Fruit fly (Drosophila melanogaster) whole organism, embryonic: Measurements from ENCODE around the gene Paics.

Source experiments
- Ada2b ChIP-seq: fragments of 200-800 bp; sonication (Bioruptor generic); IDR thresholded peaks from 2 replicates; pipeline ENCODE4 v1.3.6; 2022; ENCODE audit warnings: missing biosample characterization, missing genetic modification characterization
- Antp ChIP-seq: fragments of 200-800 bp; sonication (Bioruptor generic); optimal IDR thresholded peaks from 3 replicates; lab custom pipeline; 2016; ENCODE audit warnings: missing biosample characterization, missing genetic modification characterization
- Atf-2 ChIP-seq: fragments of 200-800 bp; sonication (Bioruptor generic); optimal IDR thresholded peaks from 2 replicates; lab custom pipeline; 2016; ENCODE audit warnings: missing biosample characterization, missing genetic modification characterization
- CG10274 ChIP-seq: fragments of 200-800 bp; sonication (Bioruptor generic); optimal IDR thresholded peaks from 3 replicates; lab custom pipeline; 2017; ENCODE audit warnings: missing biosample characterization, mild to moderate bottlenecking, missing genetic modification characterization
- CG10321 ChIP-seq: fragments of 200-800 bp; sonication (Bioruptor generic); IDR thresholded peaks from 2 replicates; pipeline ENCODE4 v1.3.6; 2022; ENCODE audit warnings: missing biosample characterization, missing genetic modification characterization
- CG10366 ChIP-seq: fragments of 200-800 bp; sonication (Bioruptor generic); IDR thresholded peaks from 2 replicates; pipeline ENCODE4 v1.3.6; 2022; ENCODE audit warnings: missing biosample characterization, missing genetic modification characterization
- CG10565 ChIP-seq: fragments of 200-800 bp; sonication (Bioruptor generic); optimal IDR thresholded peaks from 3 replicates; lab custom pipeline; 2016; ENCODE audit warnings: missing biosample characterization, mild to moderate bottlenecking, missing genetic modification characterization
- CG11085 ChIP-seq: fragments of 200-800 bp; sonication (Bioruptor generic); IDR thresholded peaks from 2 replicates; pipeline ENCODE4 v1.3.6; 2022; ENCODE audit warnings: missing biosample characterization, missing genetic modification characterization
- CG11723 ChIP-seq: fragments of 200-800 bp; sonication (Bioruptor generic); optimal IDR thresholded peaks from 2 replicates; lab custom pipeline; 2017; ENCODE audit warnings: missing biosample characterization, mild to moderate bottlenecking, missing genetic modification characterization
- CG14050 ChIP-seq: fragments of 200-800 bp; sonication (Bioruptor generic); IDR thresholded peaks from 3 replicates; pipeline ENCODE4 v1.3.6; 2022; ENCODE audit warnings: missing biosample characterization, missing genetic modification characterization
- CG16815 ChIP-seq: fragments of 200-800 bp; sonication (Bioruptor generic); optimal IDR thresholded peaks from 3 replicates; lab custom pipeline; 2017; ENCODE audit warnings: missing biosample characterization, mild to moderate bottlenecking, missing genetic modification characterization
- CG17186 ChIP-seq: fragments of 200-800 bp; sonication (Bioruptor generic); optimal IDR thresholded peaks from 3 replicates; lab custom pipeline; 2017; ENCODE audit warnings: missing biosample characterization, missing genetic modification reagents, missing genetic modification characterization
- CG1792 ChIP-seq: fragments of 200-800 bp; sonication (Bioruptor generic); optimal IDR thresholded peaks from 2 replicates; lab custom pipeline; 2016; ENCODE audit warnings: missing biosample characterization, missing genetic modification characterization
- CG2712 ChIP-seq: fragments of 200-800 bp; optimal IDR thresholded peaks from 3 replicates; lab custom pipeline; 2019; ENCODE audit warnings: missing biosample characterization, mild to moderate bottlenecking, missing genetic modification characterization, moderate library complexity
- CG4617 ChIP-seq: fragments of 200-800 bp; sonication (Bioruptor generic); optimal IDR thresholded peaks from 3 replicates; lab custom pipeline; 2016; ENCODE audit warnings: missing biosample characterization, missing genetic modification characterization, borderline replicate concordance
- CG4707 ChIP-seq: fragments of 200-800 bp; sonication (Bioruptor generic); optimal IDR thresholded peaks from 2 replicates; lab custom pipeline; 2018; ENCODE audit warnings: missing biosample characterization, mild to moderate bottlenecking, missing genetic modification characterization, moderate library complexity
- CG4820 ChIP-seq: fragments of 200-800 bp; sonication (Bioruptor generic); optimal IDR thresholded peaks from 3 replicates; lab custom pipeline; 2016; ENCODE audit warnings: missing biosample characterization, missing genetic modification characterization
- CG4854 ChIP-seq: fragments of 200-800 bp; sonication (Bioruptor generic); optimal IDR thresholded peaks from 2 replicates; lab custom pipeline; 2016; ENCODE audit warnings: missing biosample characterization, missing genetic modification characterization, inconsistent platforms
- CG6854 ChIP-seq: fragments of 200-800 bp; sonication (Bioruptor generic); optimal IDR thresholded peaks from 3 replicates; lab custom pipeline; 2017; ENCODE audit warnings: missing biosample characterization, mild to moderate bottlenecking, missing genetic modification characterization
- CG7271 ChIP-seq: fragments of 200-800 bp; sonication (Bioruptor generic); optimal IDR thresholded peaks from 2 replicates; lab custom pipeline; 2018; ENCODE audit warnings: missing biosample characterization, mild to moderate bottlenecking, missing genetic modification characterization, moderate library complexity
- CG7963 ChIP-seq: fragments of 200-800 bp; sonication (Bioruptor generic); IDR thresholded peaks from 3 replicates; pipeline ENCODE4 v1.3.6; 2022; ENCODE audit warnings: missing biosample characterization, missing genetic modification characterization; ENCODE audit not compliant: partially characterized antibody
- CG8359 ChIP-seq: fragments of 200-800 bp; sonication (Bioruptor generic); optimal IDR thresholded peaks from 2 replicates; lab custom pipeline; 2017; ENCODE audit warnings: missing biosample characterization, mild to moderate bottlenecking, missing genetic modification characterization, borderline replicate concordance
- CG9797 ChIP-seq: fragments of 200-800 bp; sonication (Bioruptor generic); optimal IDR thresholded peaks from 3 replicates; lab custom pipeline; 2018; ENCODE audit warnings: missing biosample characterization, mild to moderate bottlenecking, missing genetic modification characterization
- CkIIα-i1 ChIP-seq: fragments of 200-800 bp; sonication (Bioruptor generic); IDR thresholded peaks from 2 replicates; pipeline ENCODE4 v1.3.6; 2022; ENCODE audit warnings: missing biosample characterization, missing genetic modification characterization
- D19B ChIP-seq: fragments of 200-800 bp; sonication (Bioruptor generic); optimal IDR thresholded peaks from 2 replicates; lab custom pipeline; 2017; ENCODE audit warnings: missing biosample characterization, mild to moderate bottlenecking, missing genetic modification characterization
- Dfd ChIP-seq, 2 experiments: fragments of >200 bp; optimal IDR thresholded peaks; 2 replicates each; lab custom pipeline; 2017; ENCODE audit warnings: missing biosample characterization in 2 of 2, missing genetic modification characterization in 2 of 2
- Dip2 ChIP-seq: fragments of 200-800 bp; sonication (Bioruptor generic); IDR thresholded peaks from 2 replicates; pipeline ENCODE4 v1.3.6; 2022; ENCODE audit warnings: missing biosample characterization, missing genetic modification characterization
- Hand ChIP-seq: fragments of 200-800 bp; sonication (Bioruptor generic); optimal IDR thresholded peaks from 2 replicates; lab custom pipeline; 2017; ENCODE audit warnings: mild to moderate bottlenecking, missing biosample characterization, missing genetic modification reagents, missing genetic modification characterization
- Hr3 ChIP-seq: fragments of 200-800 bp; sonication (Bioruptor generic); optimal IDR thresholded peaks from 3 replicates; lab custom pipeline; 2016; ENCODE audit warnings: missing biosample characterization, missing genetic modification characterization
- Hr51 ChIP-seq, 2 experiments: fragments of 200-800 bp; sonication (Bioruptor generic); optimal IDR thresholded peaks; 2 replicates in 1 of 2; 3 replicates in 1 of 2; lab custom pipeline; 2016 to 2018; ENCODE audit warnings: missing biosample characterization in 2 of 2, missing genetic modification characterization in 2 of 2, mild to moderate bottlenecking in 1 of 2, moderate library complexity in 1 of 2
- Nf-YC ChIP-seq: fragments of 200-800 bp; optimal IDR thresholded peaks from 3 replicates; lab custom pipeline; 2019; ENCODE audit warnings: missing biosample characterization, mild to moderate bottlenecking, missing genetic modification characterization, moderate library complexity
- Opbp ChIP-seq: fragments of 200-800 bp; sonication (Bioruptor generic); IDR thresholded peaks from 3 replicates; pipeline ENCODE4 v1.3.6; 2022; ENCODE audit warnings: missing biosample characterization, missing genetic modification characterization; ENCODE audit not compliant: partially characterized antibody
- Sox102F ChIP-seq: fragments of 200-800 bp; sonication (Bioruptor generic); optimal IDR thresholded peaks from 2 replicates; lab custom pipeline; 2018; ENCODE audit warnings: missing biosample characterization, mild to moderate bottlenecking, missing genetic modification characterization, moderate library complexity
- ap ChIP-seq: fragments of 200-800 bp; sonication (Bioruptor generic); IDR thresholded peaks from 2 replicates; pipeline ENCODE4 v1.3.6; 2022; ENCODE audit warnings: missing biosample characterization, missing genetic modification characterization
- crp ChIP-seq, 2 experiments: fragments of 200-800 bp; sonication (Bioruptor generic); optimal IDR thresholded peaks; 2 replicates in 1 of 2; 3 replicates in 1 of 2; lab custom pipeline; 2017; ENCODE audit warnings: missing biosample characterization in 2 of 2, missing genetic modification characterization in 2 of 2, mild to moderate bottlenecking in 1 of 2, moderate library complexity in 1 of 2
- fd64A ChIP-seq: fragments of 200-800 bp; sonication (Bioruptor generic); optimal IDR thresholded peaks from 3 replicates; lab custom pipeline; 2018; ENCODE audit warnings: missing biosample characterization, mild to moderate bottlenecking, missing genetic modification characterization
- fd96Cb ChIP-seq: fragments of 200-800 bp; sonication (Bioruptor generic); optimal IDR thresholded peaks from 2 replicates; lab custom pipeline; 2018; ENCODE audit warnings: missing biosample characterization, mild to moderate bottlenecking, missing genetic modification characterization, moderate library complexity
- phol ChIP-seq: fragments of 200-800 bp; sonication (Bioruptor generic); optimal IDR thresholded peaks from 3 replicates; lab custom pipeline; 2018; ENCODE audit warnings: missing biosample characterization, mild to moderate bottlenecking, missing genetic modification characterization, moderate library complexity
- pum ChIP-seq: fragments of 200-800 bp; sonication (Bioruptor generic); optimal IDR thresholded peaks from 2 replicates; lab custom pipeline; 2016; ENCODE audit warnings: missing biosample characterization, missing genetic modification characterization
- run ChIP-seq: fragments of 200-800 bp; sonication (Bioruptor generic); optimal IDR thresholded peaks from 3 replicates; lab custom pipeline; 2018; ENCODE audit warnings: missing biosample characterization, mild to moderate bottlenecking, missing genetic modification characterization
- sens ChIP-seq: fragments of 200-800 bp; sonication (Bioruptor generic); peaks from one replicate; lab custom pipeline; 2016; ENCODE audit warnings: missing biosample characterization, missing genetic modification characterization
- sens-2 ChIP-seq: fragments of 200-800 bp; sonication (Bioruptor generic); IDR thresholded peaks from 2 replicates; pipeline ENCODE4 v1.3.6; 2022; ENCODE audit warnings: missing biosample characterization, missing genetic modification characterization
- slp2 ChIP-seq: fragments of 200-800 bp; sonication (Bioruptor generic); optimal IDR thresholded peaks from 2 replicates; lab custom pipeline; 2016; ENCODE audit warnings: missing biosample characterization, missing genetic modification characterization
- twi ChIP-seq: fragments of 200-800 bp; optimal IDR thresholded peaks from 2 replicates; lab custom pipeline; 2019; ENCODE audit warnings: missing biosample characterization, mild to moderate bottlenecking, missing genetic modification characterization, moderate library complexity
- unc-4 ChIP-seq: fragments of 200-800 bp; sonication (Bioruptor generic); IDR thresholded peaks from 2 replicates; pipeline ENCODE4 v1.3.6; 2022; ENCODE audit warnings: missing biosample characterization, missing genetic modification characterization; ENCODE audit not compliant: partially characterized antibody
- vfl ChIP-seq: fragments of 200-800 bp; sonication (Bioruptor generic); optimal IDR thresholded peaks from 2 replicates; lab custom pipeline; 2016; ENCODE audit warnings: missing biosample characterization, missing genetic modification characterization
- yki ChIP-seq: fragments of >200 bp; optimal IDR thresholded peaks from 3 replicates; lab custom pipeline; 2018
- z ChIP-seq: fragments of 200-800 bp; sonication (Bioruptor generic); IDR thresholded peaks from 3 replicates; pipeline ENCODE4 v1.3.6; 2022; ENCODE audit warnings: missing biosample characterization, missing genetic modification characterization

The Paics gene

dm6 chrX:12735478-12736428 lies 24.7 kb downstream of the Paics start (continued):
- peak; percentile 75 for TF ChIP-seq CG10321 (GFP tag; lab: Robert Waterston, UW)
- TF ChIP-seq Hr3 (GFP tag; lab: Kevin White, UChicago), result peak; percentile 96
- TF ChIP-seq pum, result peak; percentile 91
- no peak for TF ChIP-seq unc-4 (GFP tag; lab: Robert Waterston, UW)
- no peak; the same call in 1 of the 2 replicates for TF ChIP-seq CG11085 (GFP tag; lab: Robert Waterston, UW)
- peak; percentile 98 for TF ChIP-seq CG16815 (GFP tag; lab: Kevin White, UChicago)
- TF ChIP-seq Dfd (GFP tag; optimal IDR thresholded peaks at IDR 0.05; lab: Kevin White, UChicago), result no peak
- 0 out of 2 replicates have a peak, but pooled peaks have one; percentile 74 for TF ChIP-seq CG10366
- TF ChIP-seq D19B, result peak; percentile 90
- peak; percentile 86 for TF ChIP-seq twi (tag; lab: Kevin White, UChicago)
- peak; percentile 86 for TF ChIP-seq Antp (GFP tag; lab: Kevin White, UChicago)
- TF ChIP-seq Sox102F (GFP tag; lab: Kevin White, UChicago), result peak; percentile 93
- TF ChIP-seq CG4854 (GFP tag; lab: Kevin White, UChicago), result peak; percentile 91
- no peak for TF ChIP-seq z
- peak; percentile 94 for TF ChIP-seq CG2712 (tag; lab: Kevin White, UChicago)
- TF ChIP-seq ap (GFP tag; lab: Robert Waterston, UW), result no peak; the same call in none of the 2 replicates
- peak; percentile 22 for TF ChIP-seq CG9797 (GFP tag; lab: Kevin White, UChicago)
- TF ChIP-seq CG4707 (GFP tag; lab: Kevin White, UChicago), result peak; percentile 67
- peak; percentile 91 for TF ChIP-seq CG10274 (GFP tag; lab: Kevin White, UChicago)
- TF ChIP-seq Ada2b, result peak; percentile 70; the same call in 1 of the 2 replicates
- peak; percentile 79 for TF ChIP-seq vfl (GFP tag; lab: Kevin White, UChicago)
- peak; percentile 95 for TF ChIP-seq CG11723 (GFP tag; lab: Kevin White, UChicago)
- peak; percentile 85 for TF ChIP-seq CG8359
- peak; percentile 93 for TF ChIP-seq CG6854
- TF ChIP-seq CG1792 (GFP tag; lab: Kevin White, UChicago), result peak; percentile 79
- TF ChIP-seq CG7963 (GFP tag; lab: Robert Waterston, UW), result no peak
- TF ChIP-seq CG17186 (GFP tag; lab: Kevin White, UChicago), result peak; percentile 80
- peak; percentile 79 for TF ChIP-seq run (tag; lab: Kevin White, UChicago)
- peak; percentile 96 for TF ChIP-seq phol (tag; lab: Kevin White, UChicago)
- peak; percentile 92 for TF ChIP-seq Atf-2
- peak; percentile 71 for TF ChIP-seq yki
- TF ChIP-seq CkIIα-i1 (GFP tag; lab: Robert Waterston, UW), result no peak
- TF ChIP-seq Hand (GFP tag; lab: Kevin White, UChicago), result peak; percentile 90
- TF ChIP-seq Hr51 (GFP tag; optimal IDR thresholded peaks at IDR 0.05; lab: Kevin White, UChicago), result peak; percentile 87 to 95
- peak; percentile 96 for TF ChIP-seq fd96Cb
- TF ChIP-seq CG4617 (GFP tag; lab: Kevin White, UChicago), result peak; percentile 80
- TF ChIP-seq CG14050 (GFP tag; lab: Robert Waterston, UW), result peak; percentile 71; the same call in 2 of the 3 replicates
- peak; percentile 91 for TF ChIP-seq slp2
- TF ChIP-seq Opbp (GFP tag; lab: Robert Waterston, UW), result no peak
- peak; percentile 80 for TF ChIP-seq fd64A (GFP tag; lab: Kevin White, UChicago)
- TF ChIP-seq sens-2 (GFP tag; lab: Robert Waterston, UW), result peak; percentile 15; the same call in 1 of the 2 replicates
- TF ChIP-seq sens, result peak; percentile 99
- TF ChIP-seq Nf-YC (tag; lab: Kevin White, UChicago), result peak; percentile 81
- no peak for TF ChIP-seq CG7271 (tag; lab: Kevin White, UChicago)
- TF ChIP-seq crp (GFP tag; optimal IDR thresholded peaks at IDR 0.05; lab: Kevin White, UChicago), result peak in 1 of 2 experiments; percentile 66
- TF ChIP-seq CG10565 (GFP tag; lab: Kevin White, UChicago), result peak; percentile 74
- TF ChIP-seq CG4820 (GFP tag; lab: Kevin White, UChicago), result peak; percentile 95
- TF ChIP-seq Dip2 (GFP tag; lab: Robert Waterston, UW), result no peak; the same call in 1 of the 2 replicates
